Worm (Caenorhabditis elegans) whole organism, late embryonic: ENCODE results near the gene F27B10.1.

Experiments
- C08G9.2 ChIP-seq: sonication (generic microtip); optimal IDR thresholded peaks from 2 replicates; lab custom pipeline; 2016; ENCODE audit warnings: mild to moderate bottlenecking, missing genetic modification characterization, moderate library complexity, missing compliant biosample characterization
- F13H6.1 ChIP-seq: sonication (generic microtip); optimal IDR thresholded peaks from 2 replicates; lab custom pipeline; 2016; ENCODE audit warnings: missing genetic modification characterization, missing compliant biosample characterization
- K09A11.1 ChIP-seq: sonication (generic microtip); optimal IDR thresholded peaks from 2 replicates; lab custom pipeline; 2017; ENCODE audit warnings: antibody characterized with exemption, mild to moderate bottlenecking, missing genetic modification characterization, missing compliant biosample characterization; ENCODE audit not compliant: insufficient read depth
- T23F11.4 ChIP-seq: fragments of 200-800 bp; sonication (Bioruptor generic); optimal IDR thresholded peaks from 2 replicates; lab custom pipeline; 2018; ENCODE audit warnings: mild to moderate bottlenecking, missing genetic modification characterization, missing compliant biosample characterization
- ama-1 ChIP-seq: fragments of 150-350 bp; optimal IDR thresholded peaks from 2 replicates; lab custom pipeline; 2014
- ceh-2 ChIP-seq: sonication (generic microtip); optimal IDR thresholded peaks from 2 replicates; lab custom pipeline; 2016; ENCODE audit warnings: missing genotype, missing genetic modification characterization, missing compliant biosample characterization
- ceh-34 ChIP-seq: sonication (generic microtip); optimal IDR thresholded peaks from 2 replicates; lab custom pipeline; 2016; ENCODE audit warnings: mild to moderate bottlenecking, missing genetic modification characterization, missing compliant biosample characterization
- ceh-9 ChIP-seq: sonication (generic microtip); optimal IDR thresholded peaks from 2 replicates; lab custom pipeline; 2016; ENCODE audit warnings: mild to moderate bottlenecking, missing genetic modification characterization, inconsistent platforms, missing compliant biosample characterization
- che-1 ChIP-seq: sonication (generic microtip); optimal IDR thresholded peaks from 2 replicates; lab custom pipeline; 2016; ENCODE audit warnings: mild to moderate bottlenecking, missing genetic modification characterization, missing compliant biosample characterization
- elt-4 ChIP-seq: sonication (generic microtip); optimal IDR thresholded peaks from 2 replicates; lab custom pipeline; 2016; ENCODE audit warnings: missing genetic modification characterization, missing compliant biosample characterization
- ets-4 ChIP-seq: sonication (generic microtip); optimal IDR thresholded peaks from 2 replicates; lab custom pipeline; 2016; ENCODE audit warnings: missing genetic modification characterization, missing compliant biosample characterization
- fax-1 ChIP-seq: sonication (generic microtip); optimal IDR thresholded peaks from 2 replicates; lab custom pipeline; 2016; ENCODE audit warnings: missing genotype, missing genetic modification characterization, missing compliant biosample characterization
- fkh-10 ChIP-seq: fragments of 150-350 bp; optimal IDR thresholded peaks from 2 replicates; lab custom pipeline; 2014; ENCODE audit warnings: missing biosample characterization, missing genetic modification reagents, missing genetic modification characterization
- hlh-13 ChIP-seq: fragments of 200-800 bp; sonication (Bioruptor generic); optimal IDR thresholded peaks from 2 replicates; lab custom pipeline; 2018; ENCODE audit warnings: mild to moderate bottlenecking, missing genetic modification characterization, missing compliant biosample characterization
- hlh-15 ChIP-seq: sonication (generic microtip); optimal IDR thresholded peaks from 2 replicates; lab custom pipeline; 2016; ENCODE audit warnings: missing genetic modification characterization, missing compliant biosample characterization
- madf-2 ChIP-seq: sonication (generic microtip); optimal IDR thresholded peaks from 2 replicates; lab custom pipeline; 2017; ENCODE audit warnings: missing genetic modification characterization, missing compliant biosample characterization
- mec-3 ChIP-seq: sonication (generic microtip); optimal IDR thresholded peaks from 2 replicates; lab custom pipeline; 2016; ENCODE audit warnings: borderline replicate concordance, missing genetic modification characterization, missing compliant biosample characterization
- nfya-1 ChIP-seq: sonication (generic microtip); optimal IDR thresholded peaks from 2 replicates; lab custom pipeline; 2017; ENCODE audit warnings: missing genetic modification characterization, mild to moderate bottlenecking, missing compliant biosample characterization, antibody characterized with exemption, moderate library complexity
- nhr-232 ChIP-seq: sonication (generic microtip); optimal IDR thresholded peaks from 2 replicates; lab custom pipeline; 2016; ENCODE audit warnings: missing genetic modification characterization, missing compliant biosample characterization
- npax-4 ChIP-seq: sonication (generic microtip); optimal IDR thresholded peaks from 2 replicates; lab custom pipeline; 2016; ENCODE audit warnings: missing genetic modification characterization, missing compliant biosample characterization
- pag-3 ChIP-seq: sonication (generic microtip); optimal IDR thresholded peaks from 2 replicates; lab custom pipeline; 2016; ENCODE audit warnings: missing compliant biosample characterization, missing genetic modification characterization, borderline replicate concordance
- pha-2 ChIP-seq: sonication (generic microtip); optimal IDR thresholded peaks from 2 replicates; lab custom pipeline; 2017; ENCODE audit warnings: mild to moderate bottlenecking, missing genetic modification characterization, missing compliant biosample characterization
- pha-4 ChIP-seq: fragments of 150-350 bp; optimal IDR thresholded peaks from 2 replicates; lab custom pipeline; 2018; ENCODE audit warnings: missing biosample characterization, missing genetic modification reagents, missing genetic modification characterization
- pqm-1 ChIP-seq: sonication (generic microtip); optimal IDR thresholded peaks from 2 replicates; lab custom pipeline; 2016; ENCODE audit warnings: missing genetic modification characterization, missing compliant biosample characterization
- rnt-1 ChIP-seq: sonication (generic microtip); optimal IDR thresholded peaks from 2 replicates; lab custom pipeline; 2016; ENCODE audit warnings: missing genetic modification characterization, missing compliant biosample characterization
- sox-2 ChIP-seq: fragments of 200-800 bp; sonication (Bioruptor generic); IDR thresholded peaks from 2 replicates; pipeline ENCODE4 v1.3.6; 2022; ENCODE audit warnings: missing genetic modification reagents, missing genetic modification characterization, missing compliant biosample characterization
- sox-4 ChIP-seq: sonication (generic microtip); optimal IDR thresholded peaks from 2 replicates; lab custom pipeline; 2017; ENCODE audit warnings: mild to moderate bottlenecking, missing genetic modification characterization, inconsistent platforms, missing compliant biosample characterization
- syd-9 ChIP-seq: sonication (generic microtip); optimal IDR thresholded peaks from 2 replicates; lab custom pipeline; 2016; ENCODE audit warnings: mild to moderate bottlenecking, missing genetic modification characterization, moderate library complexity, missing compliant biosample characterization
- tbx-7 ChIP-seq: sonication (generic microtip); optimal IDR thresholded peaks from 2 replicates; lab custom pipeline; 2016; ENCODE audit warnings: missing genotype, missing genetic modification characterization, missing compliant biosample characterization
- unc-3 ChIP-seq, 2 experiments: fragments of 200-800 bp in 1 of 2; sonication (Bioruptor generic) in 1 of 2; sonication (generic microtip) in 1 of 2; conservative IDR thresholded peaks in 1 of 2; optimal IDR thresholded peaks in 1 of 2; 2 replicates each; pipeline versions ENCODE4 v1.3.6 to Lab custom; 2016 to 2022; ENCODE audit warnings: missing compliant biosample characterization in 2 of 2, missing genetic modification characterization in 2 of 2, missing genetic modification reagents in 1 of 2
- unc-55 ChIP-seq: sonication (generic microtip); optimal IDR thresholded peaks from 2 replicates; lab custom pipeline; 2017; ENCODE audit warnings: missing biosample characterization, missing genetic modification reagents, missing genetic modification characterization
- zip-5 ChIP-seq: sonication (generic microtip); optimal IDR thresholded peaks from 2 replicates; lab custom pipeline; 2016; ENCODE audit warnings: missing genetic modification characterization, missing compliant biosample characterization
- ztf-16 ChIP-seq: sonication (generic microtip); optimal IDR thresholded peaks from 2 replicates; lab custom pipeline; 2017; ENCODE audit warnings: missing genetic modification characterization, missing compliant biosample characterization

The F27B10.1 gene

ce11 chrV:7046005-7046404 is 26.4 kb upstream of the F27B10.1 start, which contains the start of gene F20A1.2:
Gene F20A1.2, plus strand, starts transcription at chrV:7046305.
- no peak for TF ChIP-seq fkh-10 (GFP tag; lab: Kevin White, UChicago)
- no peak for TF ChIP-seq pag-3 (tag; lab: Kevin White, UChicago)
- TF ChIP-seq unc-3 (GFP tag; conservative IDR thresholded peaks at IDR 0.05; lab: Robert Waterston, UW) = no peak
- no peak for TF ChIP-seq unc-3 (tag; optimal IDR thresholded peaks at IDR 0.05; lab: Kevin White, UChicago)
- TF ChIP-seq C08G9.2 (tag; lab: Kevin White, UChicago) = no peak
- TF ChIP-seq sox-4 (tag; lab: Kevin White, UChicago) = no peak
- no peak for TF ChIP-seq pqm-1 (tag; lab: Kevin White, UChicago)
- no peak for TF ChIP-seq elt-4 (tag; lab: Kevin White, UChicago)
- no peak for TF ChIP-seq K09A11.1
- no peak for TF ChIP-seq ama-1 (lab: Kevin White, UChicago)
- no peak for TF ChIP-seq pha-4 (tag; lab: Kevin White, UChicago)
- TF ChIP-seq hlh-13 = no peak
- TF ChIP-seq ceh-34 (tag; lab: Kevin White, UChicago) = no peak
- TF ChIP-seq zip-5 (tag; lab: Kevin White, UChicago) = no peak
- TF ChIP-seq ceh-2 (tag; lab: Kevin White, UChicago) = no peak
- no peak for TF ChIP-seq madf-2 (tag; lab: Kevin White, UChicago)
- TF ChIP-seq mec-3 (tag; lab: Kevin White, UChicago) = no peak
- TF ChIP-seq ets-4 (tag; lab: Kevin White, UChicago) = no peak

- TF ChIP-seq zip-5 (tag; lab: Kevin White, UChicago) (no peak), pha-2 (no peak), tbx-7 (tag; lab: Kevin White, UChicago) (no peak), unc-3 (GFP tag; conservative IDR thresholded peaks at IDR 0.05; lab: Robert Waterston, UW) (no peak), unc-3 (tag; optimal IDR thresholded peaks at IDR 0.05; lab: Kevin White, UChicago) (no peak), ztf-16 (tag; lab: Kevin White, UChicago) (no peak)
Observed at ce11 chrV:7047512-7047911, 24.9 kb upstream of the F27B10.1 start, which contains the start of gene F20A1.8. Gene F20A1.8, minus strand, starts transcription at chrV:7047612.

- no peak for TF ChIP-seq pha-4 (tag; lab: Kevin White, UChicago)
Observed at ce11 chrV:7050153-7050552, 22.3 kb upstream of the F27B10.1 start.

- TF ChIP-seq sox-4 (tag; lab: Kevin White, UChicago) (no peak), fkh-10 (GFP tag; lab: Kevin White, UChicago) (no peak), nfya-1 (no peak), sox-2 (GFP tag; lab: Robert Waterston, UW) (no peak), npax-4 (tag; lab: Kevin White, UChicago) (no peak), unc-55 (GFP tag; lab: Kevin White, UChicago) (no peak), hlh-15 (no peak), mec-3 (tag; lab: Kevin White, UChicago) (no peak)
- TF ChIP-seq, all 69 proteins: peak for 0
Observed at ce11 chrV:7051133-7051765, 21.2 kb upstream of the F27B10.1 start, which contains the start of the genes tofu-2 and spig-1. Gene tofu-2, minus strand, starts transcription at chrV:7051248. Gene spig-1, plus strand, starts transcription at chrV:7051715.

- TF ChIP-seq T23F11.4 (GFP tag; lab: Kevin White, UChicago) (no peak), F13H6.1 (tag; lab: Kevin White, UChicago) (no peak), rnt-1 (no peak), elt-4 (tag; lab: Kevin White, UChicago) (no peak), npax-4 (tag; lab: Kevin White, UChicago) (no peak), ceh-2 (tag; lab: Kevin White, UChicago) (no peak)
Observed at ce11 chrV:7053100-7053499, 19.3 kb upstream of the F27B10.1 start, which contains the start of gene txt-17. Gene txt-17, minus strand, starts transcription at chrV:7053200.

- TF ChIP-seq ceh-9 (no peak), syd-9 (tag; lab: Kevin White, UChicago) (no peak), T23F11.4 (GFP tag; lab: Kevin White, UChicago) (no peak), mec-3 (tag; lab: Kevin White, UChicago) (no peak), nhr-232 (no peak), pqm-1 (tag; lab: Kevin White, UChicago) (no peak), che-1 (tag; lab: Kevin White, UChicago) (no peak), fax-1 (tag; lab: Kevin White, UChicago) (no peak), ets-4 (tag; lab: Kevin White, UChicago) (no peak)
Observed at ce11 chrV:7054598-7054997, 17.8 kb upstream of the F27B10.1 start, which contains the start of gene spig-8. Gene spig-8, plus strand, starts transcription at chrV:7054898.
